Worm (Caenorhabditis elegans) whole organism, L1 larva: ENCODE results near the gene moa-2.

ENCODE experiments used
- aha-1 ChIP-seq: fragments of 150-350 bp; optimal IDR thresholded peaks from 2 replicates; lab custom pipeline; 2014; ENCODE audit warnings: missing biosample characterization, missing genetic modification characterization
- ceh-8 ChIP-seq: fragments of 200-800 bp; sonication (Bioruptor generic); optimal IDR thresholded peaks from 2 replicates; lab custom pipeline; 2018; ENCODE audit warnings: mild to moderate bottlenecking, missing genetic modification characterization, moderate library complexity, missing compliant biosample characterization
- ceh-88 ChIP-seq: fragments of 200-800 bp; sonication (Bioruptor generic); IDR thresholded peaks from 2 replicates; pipeline ENCODE4 v1.3.6; 2022; ENCODE audit warnings: missing genetic modification characterization, missing compliant biosample characterization
- ceh-90 ChIP-seq: sonication (generic microtip); optimal IDR thresholded peaks from 2 replicates; lab custom pipeline; 2016; ENCODE audit warnings: missing genetic modification characterization, missing compliant biosample characterization
- egl-27 ChIP-seq, 2 experiments: fragments of 150-350 bp in 1 of 2; sonication (generic microtip); optimal IDR thresholded peaks; 3 replicates each; lab custom pipeline; 2017 to 2018; ENCODE audit warnings: missing biosample characterization in 2 of 2, missing genetic modification characterization in 2 of 2, missing genetic modification reagents in 2 of 2
- fkh-10 ChIP-seq: sonication (generic microtip); optimal IDR thresholded peaks from 2 replicates; lab custom pipeline; 2017; ENCODE audit warnings: missing biosample characterization, missing genetic modification reagents, missing genetic modification characterization
- lin-13 ChIP-seq: fragments of 150-350 bp; optimal IDR thresholded peaks from 2 replicates; lab custom pipeline; 2014; ENCODE audit warnings: missing biosample characterization, missing genetic modification reagents, missing genetic modification characterization
- lsy-2 ChIP-seq, 2 experiments: fragments of 150-350 bp; optimal IDR thresholded peaks; 2 replicates each; lab custom pipeline; 2014; ENCODE audit warnings: missing biosample characterization in 2 of 2, missing genetic modification characterization in 2 of 2
- mdl-1 ChIP-seq, 2 experiments: fragments of 150-350 bp; optimal IDR thresholded peaks; 2 replicates each; lab custom pipeline; 2014 to 2017; ENCODE audit warnings: missing biosample characterization in 2 of 2, missing genetic modification characterization in 2 of 2, inconsistent platforms in 1 of 2
- nhr-11 ChIP-seq: fragments of 150-350 bp; optimal IDR thresholded peaks from 2 replicates; lab custom pipeline; 2014; ENCODE audit warnings: missing biosample characterization, missing genetic modification characterization
- nhr-12 ChIP-seq: sonication (generic microtip); optimal IDR thresholded peaks from 2 replicates; lab custom pipeline; 2017; ENCODE audit warnings: missing biosample characterization, missing genetic modification characterization
- nhr-90 ChIP-seq: sonication (generic microtip); optimal IDR thresholded peaks from 2 replicates; lab custom pipeline; 2016; ENCODE audit warnings: mild to moderate bottlenecking, missing genetic modification characterization, missing compliant biosample characterization; ENCODE audit not compliant: poor library complexity
- tbx-2 ChIP-seq: sonication (generic microtip); optimal IDR thresholded peaks from 2 replicates; lab custom pipeline; 2016; ENCODE audit warnings: missing genetic modification characterization, missing compliant biosample characterization
- unc-130 ChIP-seq: fragments of 150-350 bp; optimal IDR thresholded peaks from 2 replicates; lab custom pipeline; 2017; ENCODE audit warnings: missing biosample characterization, missing genetic modification characterization, inconsistent platforms

DNA sequence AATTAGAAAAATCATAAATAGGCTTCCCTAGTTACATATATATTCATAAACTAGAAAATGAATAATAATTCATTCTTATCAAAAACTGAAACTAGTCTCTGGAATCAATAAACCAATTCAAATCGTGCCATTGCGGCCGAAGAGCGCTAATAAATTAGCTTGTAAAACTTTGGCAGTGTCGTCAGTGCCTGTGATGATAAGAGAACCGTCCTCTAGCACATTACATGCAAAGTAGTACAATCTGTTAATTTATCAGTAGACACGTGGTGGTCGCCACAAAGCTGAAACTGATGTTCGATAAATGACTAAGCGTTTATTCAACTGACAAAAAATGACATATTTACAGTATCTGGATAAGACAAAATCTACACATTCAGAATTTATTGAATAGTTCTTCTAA, 3.2 kb downstream of the moa-2 start:
- no peak for TF ChIP-seq aha-1 (tag; lab: Kevin White, UChicago)
- TF ChIP-seq egl-27 (tag; optimal IDR thresholded peaks at IDR 0.05; lab: Kevin White, UChicago), result no peak
- TF ChIP-seq tbx-2, result no peak
- TF ChIP-seq unc-130 (tag; lab: Kevin White, UChicago), result no peak
- TF ChIP-seq lin-13 (GFP tag; lab: Kevin White, UChicago), result no peak
- no peak for TF ChIP-seq mdl-1 (tag; optimal IDR thresholded peaks at IDR 0.05; lab: Kevin White, UChicago)
- TF ChIP-seq ceh-8 (GFP tag; lab: Kevin White, UChicago), result no peak
- no peak for TF ChIP-seq nhr-12 (tag; lab: Kevin White, UChicago)
- TF ChIP-seq fkh-10 (GFP tag; lab: Kevin White, UChicago), result no peak
- TF ChIP-seq ceh-90 (tag; lab: Kevin White, UChicago), result no peak
- TF ChIP-seq ceh-88 (GFP tag; lab: Robert Waterston, UW), result no peak
- no peak for TF ChIP-seq nhr-11 (tag; lab: Kevin White, UChicago)
- TF ChIP-seq nhr-90 (tag; lab: Kevin White, UChicago), result peak; percentile 20
- no peak for TF ChIP-seq lsy-2 (tag; optimal IDR thresholded peaks at IDR 0.05; lab: Kevin White, UChicago)
